Worm (Caenorhabditis elegans): Measurements from ENCODE around the gene cpar-1.

The cpar-1 gene

DNA sequence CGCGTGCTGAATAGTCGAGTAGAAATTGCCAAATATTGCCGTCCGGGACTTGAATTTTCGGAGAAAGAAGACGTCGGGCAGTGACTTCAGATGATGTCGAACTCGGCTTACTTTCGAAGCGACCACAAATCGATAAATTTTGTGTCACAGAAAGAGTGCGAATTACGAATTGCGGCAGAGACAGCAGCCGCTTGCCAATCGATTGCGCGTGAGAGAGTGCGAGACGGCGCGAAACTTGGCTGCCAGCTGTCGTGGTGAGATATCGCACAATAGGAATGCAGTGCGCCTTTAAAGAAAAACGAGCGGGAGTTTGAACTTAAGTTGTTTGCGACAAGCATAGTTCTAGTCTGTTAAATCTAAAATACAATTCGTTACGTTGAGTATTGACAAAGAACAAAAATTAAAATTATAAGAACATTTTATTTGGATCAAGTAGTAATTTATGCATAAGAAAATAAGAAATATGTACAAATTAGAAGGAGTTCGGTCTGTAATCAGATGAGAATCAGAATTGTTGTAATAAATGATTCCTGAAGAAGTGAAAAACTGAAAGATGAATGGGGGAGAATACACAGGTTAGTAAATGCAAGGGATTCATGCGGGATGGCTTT lies 9.7 kb downstream of the cpar-1 start, which contains the start of gene pir-2:
pir-2 (minus strand) TSS at position 218 of the 611 bp plus-strand sequence.
- peak; percentile 52 for TF ChIP-seq W03F9.2 (tag; optimal IDR thresholded peaks at IDR 0.05)
- TF ChIP-seq dao-5 (tag; optimal IDR thresholded peaks at IDR 0.05): no peak
- TF ChIP-seq him-1 (tag; optimal IDR thresholded peaks at IDR 0.05): no peak

DNA sequence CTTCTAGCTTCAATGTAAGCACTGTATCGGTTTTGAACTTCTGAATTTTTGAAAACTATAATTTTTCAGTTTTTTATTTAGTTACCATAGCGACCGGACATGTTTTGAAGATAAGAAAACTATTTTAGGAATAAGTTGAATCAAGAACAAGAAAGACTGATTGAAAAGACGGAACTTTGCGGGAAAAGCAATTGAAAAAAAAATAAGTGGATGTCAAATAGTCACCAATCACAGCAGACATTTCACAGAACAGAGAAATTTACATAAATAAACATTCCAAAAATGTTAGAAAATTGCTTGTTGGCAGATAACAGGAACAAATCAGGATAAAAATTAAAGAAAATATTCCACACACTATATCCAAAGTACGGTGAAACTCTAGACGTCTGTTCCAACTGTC lies 16.0 kb downstream of the cpar-1 start, which contains the start of gene F54C8.6:
F54C8.6 (minus strand) TSS at position 101 of the 400 bp plus-strand sequence.
- no peak for TF ChIP-seq dao-5 (tag; optimal IDR thresholded peaks at IDR 0.05)
- TF ChIP-seq W03F9.2 (tag; optimal IDR thresholded peaks at IDR 0.05): no peak
- TF ChIP-seq him-1 (tag; optimal IDR thresholded peaks at IDR 0.05): no peak

DNA sequence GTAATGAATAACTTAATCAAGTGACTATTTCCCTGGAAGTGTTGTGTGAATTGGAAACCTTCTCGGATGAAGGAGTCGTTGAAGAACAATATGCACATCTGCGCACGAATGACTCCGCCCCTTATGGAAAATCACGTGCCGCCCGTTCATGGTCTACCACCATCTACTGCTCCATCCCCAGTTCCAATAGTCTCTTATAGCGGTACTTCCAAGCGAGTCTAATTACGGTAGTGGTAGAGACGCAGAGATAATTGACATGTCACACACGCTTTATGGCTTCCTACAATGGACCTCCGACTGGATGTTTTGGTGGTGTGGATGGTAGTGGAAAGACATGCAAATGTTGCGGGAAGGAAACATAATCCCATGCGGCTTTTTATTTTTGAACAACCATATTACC lies 17.1 kb downstream of the cpar-1 start:
- TF ChIP-seq dao-5 (tag; optimal IDR thresholded peaks at IDR 0.05): no peak
- TF ChIP-seq W03F9.2 (tag; optimal IDR thresholded peaks at IDR 0.05): no peak
- TF ChIP-seq him-1 (tag; optimal IDR thresholded peaks at IDR 0.05): no peak

DNA sequence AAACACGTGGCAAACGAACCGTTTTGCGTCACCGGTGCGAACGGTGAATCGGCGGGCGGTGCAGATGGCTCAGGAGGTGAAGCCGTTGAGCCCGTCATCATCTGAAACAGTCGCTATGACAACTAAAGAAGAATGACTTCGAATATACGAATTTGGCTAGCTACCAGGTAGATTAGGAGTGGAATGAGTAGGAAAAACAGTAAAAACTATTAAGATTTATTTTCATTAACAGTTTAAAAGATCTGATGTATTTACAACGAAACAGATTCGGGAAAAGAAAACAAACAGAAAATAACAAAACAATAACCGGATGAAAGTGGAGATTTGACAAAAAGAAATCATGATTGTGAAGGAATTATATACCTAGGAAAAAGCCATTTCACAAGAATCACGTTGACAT lies 20.1 kb downstream of the cpar-1 start, which contains the start of gene F54C8.7:
F54C8.7 (minus strand) TSS at position 101 of the 400 bp plus-strand sequence.
- TF ChIP-seq W03F9.2 (tag; optimal IDR thresholded peaks at IDR 0.05) (no peak), him-1 (tag; optimal IDR thresholded peaks at IDR 0.05) (no peak), dao-5 (tag; optimal IDR thresholded peaks at IDR 0.05) (no peak)

DNA sequence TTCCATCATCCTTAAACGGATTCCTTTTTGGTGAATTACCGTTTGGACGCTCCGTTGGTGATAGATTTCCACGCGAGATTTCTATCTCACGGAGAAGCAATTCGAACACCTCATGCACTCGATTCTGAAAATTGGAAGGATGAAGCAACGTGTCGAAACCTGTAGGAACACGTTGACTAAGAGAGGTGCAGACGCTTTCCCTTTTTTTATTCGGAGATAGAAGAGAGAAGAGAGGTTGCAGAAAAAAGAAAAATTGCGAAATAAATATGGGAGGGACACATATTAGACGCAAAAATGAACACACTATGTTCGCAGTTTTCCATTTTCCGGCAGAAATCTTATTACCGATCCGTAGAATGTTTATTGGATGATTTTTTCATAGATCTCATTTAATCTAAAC lies 20.9 kb downstream of the cpar-1 start:
- TF ChIP-seq W03F9.2 (tag; optimal IDR thresholded peaks at IDR 0.05) (no peak), him-1 (tag; optimal IDR thresholded peaks at IDR 0.05) (no peak), dao-5 (tag; optimal IDR thresholded peaks at IDR 0.05) (no peak)

DNA sequence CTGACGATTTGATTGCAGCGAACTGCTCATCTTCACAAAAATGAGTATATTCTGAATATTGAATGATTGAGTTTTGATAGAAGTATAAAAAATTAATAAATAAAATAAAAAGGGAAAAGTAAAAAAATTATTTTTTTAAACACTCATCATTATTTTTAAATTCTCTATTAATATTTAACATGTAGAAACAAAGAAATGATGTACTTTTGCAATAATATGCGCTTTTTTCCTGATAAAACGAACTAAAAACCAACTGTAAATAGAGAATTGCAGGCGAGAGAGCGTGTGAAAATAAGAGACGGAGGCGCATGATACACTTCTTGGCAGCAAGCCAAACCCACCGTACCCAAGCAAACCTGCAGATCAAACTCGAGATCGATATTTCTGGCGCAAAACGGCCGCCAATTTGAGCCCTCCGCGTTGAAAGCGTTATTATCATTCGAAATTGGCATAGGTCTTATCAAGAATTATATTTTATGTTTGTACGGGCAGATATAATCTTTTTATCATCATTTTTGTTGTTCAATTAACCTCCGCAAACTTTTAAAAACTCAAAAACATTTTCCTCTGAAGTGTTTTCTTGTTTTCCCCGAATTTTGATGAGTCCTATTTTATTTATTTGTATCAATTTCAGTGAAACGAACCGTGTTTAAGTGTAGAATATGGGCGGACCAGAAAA lies 22.3 kb downstream of the cpar-1 start, which contains the start of the genes rheb-1 and spk-1:
rheb-1 (minus strand) TSS at position 51 of the 679 bp plus-strand sequence.
spk-1 (plus strand) TSS at position 629 of the 679 bp plus-strand sequence.
- TF ChIP-seq him-1 (tag; optimal IDR thresholded peaks at IDR 0.05) (peak; percentile 8), W03F9.2 (tag; optimal IDR thresholded peaks at IDR 0.05) (peak; percentile 94), dao-5 (tag; optimal IDR thresholded peaks at IDR 0.05) (no peak)

DNA sequence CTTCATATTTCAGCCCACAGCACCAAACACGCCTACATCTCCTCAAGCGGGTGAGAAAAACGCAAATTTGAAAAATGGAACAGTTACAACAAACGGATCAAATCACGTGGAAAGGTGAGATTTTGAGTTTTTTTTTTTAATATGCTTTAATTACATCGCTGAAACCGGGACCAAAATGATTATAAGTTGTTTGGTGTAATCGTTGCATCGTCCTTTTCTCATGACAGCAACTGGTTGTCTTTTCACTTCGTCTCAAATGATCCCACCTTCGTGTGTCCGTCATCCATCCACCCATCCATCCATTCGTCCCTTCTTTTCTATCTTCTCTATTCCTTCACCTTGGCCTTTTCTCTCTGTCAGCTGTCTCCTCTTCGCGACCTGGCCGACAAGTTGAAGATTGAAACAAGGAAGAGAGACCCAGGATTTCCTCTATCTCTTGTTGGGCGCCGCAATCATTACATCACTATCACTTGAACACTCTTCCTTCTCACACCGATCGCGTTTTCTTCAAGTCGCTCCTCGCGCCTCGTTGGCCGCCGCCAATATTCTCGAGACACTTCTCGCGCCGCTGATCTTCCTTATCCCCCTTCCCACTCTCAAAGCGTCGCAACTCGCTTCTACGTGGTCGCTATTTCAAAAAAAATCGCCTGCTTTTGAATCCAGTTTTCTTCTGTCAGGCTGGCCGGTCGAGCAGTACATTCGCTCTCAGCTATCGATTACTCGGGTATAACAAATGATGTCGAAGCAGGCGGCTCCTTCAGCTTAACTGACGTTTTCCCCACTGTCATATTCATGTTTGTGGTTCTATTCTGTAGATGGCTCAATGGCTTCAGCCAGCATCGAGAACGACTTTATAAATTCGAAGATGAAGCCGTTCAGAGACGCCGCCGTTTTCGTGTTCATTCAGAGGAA lies 23.6 kb downstream of the cpar-1 start:
- TF ChIP-seq him-1 (tag; optimal IDR thresholded peaks at IDR 0.05) (no peak), dao-5 (tag; optimal IDR thresholded peaks at IDR 0.05) (no peak), W03F9.2 (tag; optimal IDR thresholded peaks at IDR 0.05) (no peak)

DNA sequence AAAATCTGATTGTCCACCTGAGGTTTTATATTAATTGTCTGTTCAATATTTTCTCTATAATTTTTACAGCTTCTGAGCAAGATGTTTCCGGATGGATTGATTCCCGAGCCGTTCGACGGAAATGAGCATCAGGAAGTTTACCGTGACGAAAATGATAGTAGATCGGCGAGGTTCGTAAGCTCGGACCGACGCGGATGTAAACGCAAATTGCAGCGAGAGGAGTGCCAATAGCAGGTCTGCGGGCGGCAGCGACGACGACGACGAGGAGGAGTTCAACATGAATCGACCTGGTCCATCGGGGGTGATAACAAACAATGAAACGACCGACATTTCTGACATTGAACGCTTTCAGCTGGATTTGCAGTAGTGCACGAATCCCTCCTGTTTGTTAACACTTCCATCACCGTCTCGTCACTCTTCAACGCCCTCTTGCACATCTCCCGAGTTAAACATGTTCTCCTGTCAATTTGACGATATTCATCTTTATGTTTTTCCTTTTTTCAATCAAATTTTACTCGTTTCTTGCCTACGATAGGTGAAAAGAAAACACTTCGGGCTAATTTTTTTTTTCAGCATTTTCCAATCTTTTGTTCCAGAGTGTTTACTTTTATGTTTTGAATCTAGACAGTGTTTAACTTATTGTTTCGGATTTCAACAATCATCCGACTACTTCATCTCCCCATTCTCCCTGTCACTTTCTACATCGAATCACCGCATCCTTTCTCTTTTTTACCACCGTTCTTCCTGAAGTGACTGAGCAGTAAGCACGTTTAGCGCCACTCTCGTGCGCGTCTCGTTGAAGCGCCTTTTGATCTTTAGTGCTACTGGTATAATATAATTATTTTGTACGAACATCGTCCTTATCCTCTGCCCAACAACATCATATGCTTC lies 28.3 kb downstream of the cpar-1 start:
- TF ChIP-seq him-1 (tag; optimal IDR thresholded peaks at IDR 0.05) (no peak), W03F9.2 (tag; optimal IDR thresholded peaks at IDR 0.05) (no peak), dao-5 (tag; optimal IDR thresholded peaks at IDR 0.05) (no peak)

DNA sequence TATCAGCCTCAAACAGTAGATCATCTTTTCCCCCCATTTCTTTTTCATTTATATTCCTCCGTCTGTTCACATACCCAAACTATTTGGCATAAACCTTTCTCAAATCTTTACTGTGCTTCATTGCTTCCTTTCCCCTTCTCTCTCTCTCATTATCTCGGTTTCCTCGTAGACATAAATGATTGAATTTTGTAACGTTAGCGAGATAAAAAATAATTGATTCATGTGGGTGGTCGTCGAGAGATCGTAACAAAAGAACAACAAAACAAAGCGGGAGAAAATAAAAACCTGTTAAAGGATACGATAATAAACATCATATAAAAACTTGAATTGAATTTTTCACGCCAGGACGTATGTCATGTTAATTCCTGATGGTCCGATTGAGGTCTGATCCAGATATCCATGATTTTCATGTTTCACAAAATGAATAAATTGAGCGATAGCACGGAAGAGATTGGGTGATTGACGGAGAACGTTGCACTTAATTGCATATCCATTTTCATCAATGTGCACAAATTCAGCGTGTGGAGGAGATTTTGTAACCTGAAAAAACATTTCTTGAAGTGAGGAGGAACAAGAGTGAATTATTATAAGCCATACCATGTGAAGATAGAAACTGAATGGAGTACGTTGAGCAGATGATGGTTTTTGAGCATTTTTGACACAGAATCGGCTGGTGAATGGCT lies 29.1 kb downstream of the cpar-1 start:
- TF ChIP-seq him-1 (tag; optimal IDR thresholded peaks at IDR 0.05): no peak
- no peak for TF ChIP-seq dao-5 (tag; optimal IDR thresholded peaks at IDR 0.05)
- TF ChIP-seq W03F9.2 (tag; optimal IDR thresholded peaks at IDR 0.05): no peak

DNA sequence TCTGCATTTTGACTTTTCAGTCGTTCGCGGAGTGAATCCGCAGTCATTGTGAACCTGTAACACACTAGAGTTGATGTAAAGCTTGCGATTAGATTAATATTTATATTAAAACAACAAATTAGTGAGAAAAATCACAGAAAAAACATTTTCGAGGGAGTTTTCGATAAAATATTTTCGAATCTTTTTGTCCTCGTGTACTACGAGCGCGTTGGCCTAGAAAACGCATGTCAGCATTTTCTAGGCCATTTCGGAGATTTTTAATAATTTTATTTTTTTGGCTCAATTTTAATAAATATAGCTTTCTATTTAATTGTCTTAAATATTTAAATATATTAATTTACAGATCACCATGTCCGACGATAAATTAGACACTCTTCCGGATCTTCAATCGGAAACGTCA lies 31.6 kb downstream of the cpar-1 start, which contains the start of gene B0464.9:
B0464.9 (plus strand) TSS at position 344 of the 400 bp plus-strand sequence.
- no peak for TF ChIP-seq him-1 (tag; optimal IDR thresholded peaks at IDR 0.05)
- peak; percentile 69 for TF ChIP-seq W03F9.2 (tag; optimal IDR thresholded peaks at IDR 0.05)

DNA sequence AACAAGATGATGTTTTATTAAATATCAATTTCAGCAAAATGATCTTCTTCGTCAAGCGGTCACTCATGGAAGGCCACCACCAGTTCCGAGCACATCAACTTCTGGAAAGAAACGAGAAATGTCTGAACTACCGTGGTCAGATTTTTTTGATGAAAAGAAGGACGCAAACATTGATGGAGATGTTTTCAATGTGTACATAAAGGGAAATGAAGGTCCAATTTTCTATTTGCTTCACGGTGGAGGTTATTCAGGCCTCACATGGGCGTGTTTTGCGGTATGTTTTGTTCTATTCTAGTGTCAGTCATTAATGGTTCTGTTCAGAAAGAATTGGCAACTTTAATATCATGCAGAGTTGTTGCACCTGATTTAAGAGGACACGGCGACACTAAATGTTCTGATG lies 32.0 kb downstream of the cpar-1 start, which contains the start of gene B0464.6:
B0464.6 (minus strand) TSS at position 101 of the 400 bp plus-strand sequence.
- no peak for TF ChIP-seq W03F9.2 (tag; optimal IDR thresholded peaks at IDR 0.05)
- TF ChIP-seq him-1 (tag; optimal IDR thresholded peaks at IDR 0.05): no peak
- TF ChIP-seq dao-5 (tag; optimal IDR thresholded peaks at IDR 0.05): no peak

DNA sequence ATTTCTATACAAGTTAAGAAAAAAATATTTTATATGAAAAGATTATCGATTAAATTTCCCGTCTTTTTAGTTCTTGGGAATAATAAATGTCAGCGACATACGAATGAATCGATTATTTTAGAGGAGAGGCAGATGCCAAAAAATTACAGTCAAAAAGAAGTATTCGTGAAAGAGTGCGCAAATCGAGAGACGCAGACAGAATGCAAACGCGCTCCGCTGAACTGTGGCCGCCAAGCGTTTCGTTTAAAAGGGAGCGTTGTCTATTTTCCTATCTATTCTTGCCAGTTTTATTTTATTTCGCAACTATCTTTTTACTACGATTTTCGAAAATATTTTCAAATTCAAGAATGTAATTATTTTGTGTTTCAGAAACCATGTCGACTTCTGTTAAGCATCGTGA lies 33.2 kb downstream of the cpar-1 start, which contains the start of gene baf-1:
baf-1 (plus strand) TSS at position 370 of the 400 bp plus-strand sequence.
- TF ChIP-seq him-1 (tag; optimal IDR thresholded peaks at IDR 0.05): no peak
- peak; percentile 76 for TF ChIP-seq W03F9.2 (tag; optimal IDR thresholded peaks at IDR 0.05)
- no peak for TF ChIP-seq dao-5 (tag; optimal IDR thresholded peaks at IDR 0.05)
